Fruit fly (Drosophila melanogaster): ENCODE data around the gene CG42714.

Gene CG42714

DNA sequence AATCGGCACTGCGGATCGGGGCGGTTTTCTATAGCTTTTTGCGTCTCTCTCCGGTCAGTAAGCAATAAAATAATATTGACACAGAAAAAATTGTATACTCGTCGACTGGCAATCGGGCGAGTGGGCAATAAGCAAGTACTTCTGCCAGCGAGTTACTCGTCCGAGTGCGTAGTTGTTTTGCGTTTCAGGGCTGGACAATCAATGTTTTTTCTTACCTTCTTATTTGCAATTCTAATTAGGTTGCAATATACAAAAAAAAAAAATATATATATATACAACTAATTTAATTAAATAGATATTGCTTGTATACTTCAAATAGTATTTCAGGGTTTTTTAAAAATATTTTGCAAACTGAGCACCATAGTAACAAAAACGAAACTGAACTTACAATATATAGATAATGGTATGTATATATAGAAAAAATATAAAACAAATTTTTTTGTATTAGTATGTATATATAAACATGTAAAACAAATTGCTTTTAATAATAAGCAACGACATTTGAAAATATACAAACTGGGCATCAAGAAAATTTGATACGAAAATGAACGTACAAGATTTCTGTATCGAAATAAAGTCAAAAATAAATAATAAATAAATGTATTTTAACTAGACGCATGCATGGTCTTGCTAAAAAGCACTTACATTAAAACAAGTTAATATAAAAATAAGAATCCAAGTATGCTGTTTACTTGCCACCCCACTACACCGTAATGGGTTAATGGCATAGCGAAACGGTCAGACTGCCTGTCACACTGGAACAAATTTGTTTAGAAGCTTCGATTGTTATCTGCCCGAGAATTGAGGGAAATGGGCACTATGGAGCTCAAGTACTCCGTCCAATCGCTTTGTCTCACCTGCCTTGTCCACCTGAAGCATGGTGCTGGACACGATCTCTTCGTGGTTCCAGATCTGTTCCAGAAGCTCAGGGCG, 44.6 kb downstream of the CG42714 start, which contains the start of the genes D19A and CG7386 (continued):
- no peak for TF ChIP-seq CG17912 (GFP tag; optimal IDR thresholded peaks at IDR 0.05)
- peak; percentile 60 for TF ChIP-seq Fer1 (GFP tag; optimal IDR thresholded peaks at IDR 0.05)
- TF ChIP-seq CG1529 (GFP tag; optimal IDR thresholded peaks at IDR 0.05): no peak
- peak; percentile 68; the same call in 2 of the 3 replicates for TF ChIP-seq Mrtf (GFP tag; IDR thresholded peaks at IDR 0.05)
- TF ChIP-seq CG11560 (tag; IDR thresholded peaks at IDR 0.05): no peak
- peak; percentile 50 for TF ChIP-seq Bteb2 (GFP tag; optimal IDR thresholded peaks at IDR 0.05)
- TF ChIP-seq Bdp1 (GFP tag; optimal IDR thresholded peaks at IDR 0.05): no peak
- peak; percentile 34; the same call in 1 of the 2 replicates for TF ChIP-seq amos (GFP tag; IDR thresholded peaks at IDR 0.05; ENCODE audit: partially characterized antibody)
- TF ChIP-seq CG33557 (GFP tag; optimal IDR thresholded peaks at IDR 0.05): peak; percentile 48
- TF ChIP-seq bcd (GFP tag; optimal IDR thresholded peaks at IDR 0.05): peak; percentile 34
- no peak for TF ChIP-seq Tbp (GFP tag; optimal IDR thresholded peaks at IDR 0.05)
- TF ChIP-seq cato (GFP tag; optimal IDR thresholded peaks at IDR 0.05; ENCODE audit: borderline replicate concordance): no peak
- no peak for TF ChIP-seq CG3163 (GFP tag; optimal IDR thresholded peaks at IDR 0.05)
- TF ChIP-seq pzg (GFP tag; optimal IDR thresholded peaks at IDR 0.05): peak; percentile 32
- TF ChIP-seq tap (tag; optimal IDR thresholded peaks at IDR 0.05): peak; percentile 46
- peak; percentile 22 for TF ChIP-seq Sry-δ (GFP tag; optimal IDR thresholded peaks at IDR 0.05)
- peak; percentile 50 for TF ChIP-seq dmrt11E (tag; optimal IDR thresholded peaks at IDR 0.05)
- TF ChIP-seq CG12104 (GFP tag; optimal IDR thresholded peaks at IDR 0.05): peak; percentile 7
- no peak for TF ChIP-seq h (optimal IDR thresholded peaks at IDR 0.05)
- TF ChIP-seq CG8290 (GFP tag; optimal IDR thresholded peaks at IDR 0.05): peak; percentile 4
- peak in 1 of 2 experiments; percentile 86 for TF ChIP-seq CG8290 (tag; optimal IDR thresholded peaks at IDR 0.05)
- TF ChIP-seq otp (GFP tag; IDR thresholded peaks at IDR 0.05): no peak
- no peak for TF ChIP-seq CG42726 (GFP tag; IDR thresholded peaks at IDR 0.05; ENCODE audit: partially characterized antibody)
- no peak for TF ChIP-seq ac (GFP tag; optimal IDR thresholded peaks at IDR 0.05)
- no peak for TF ChIP-seq vnd (GFP tag; IDR thresholded peaks at IDR 0.05; ENCODE audit: partially characterized antibody)
- TF ChIP-seq her (GFP tag; optimal IDR thresholded peaks at IDR 0.05): peak; percentile 49
- 0 out of 2 replicates have a peak, but pooled peaks have one; percentile 17 for TF ChIP-seq sens-2 (GFP tag; IDR thresholded peaks at IDR 0.05)
- peak; percentile 59 for TF ChIP-seq Ada2b (GFP tag; IDR thresholded peaks at IDR 0.05)
- TF ChIP-seq CG4282 (GFP tag; optimal IDR thresholded peaks at IDR 0.05): no peak
- no peak for TF ChIP-seq sd (tag; optimal IDR thresholded peaks at IDR 0.05)
- no peak for TF ChIP-seq dm (GFP tag; optimal IDR thresholded peaks at IDR 0.05)
- TF ChIP-seq Eip74EF (GFP tag; optimal IDR thresholded peaks at IDR 0.05): no peak
- no peak for TF ChIP-seq Lim3 (GFP tag; IDR thresholded peaks at IDR 0.05)
- peak; percentile 67; the same call in 2 of the 3 replicates for TF ChIP-seq ase (GFP tag; IDR thresholded peaks at IDR 0.05)
- TF ChIP-seq CG18619 (GFP tag; optimal IDR thresholded peaks at IDR 0.05): peak; percentile 12
- TF ChIP-seq wek (GFP tag; optimal IDR thresholded peaks at IDR 0.05): peak; percentile 11
- TF ChIP-seq gce (GFP tag; IDR thresholded peaks at IDR 0.05): 0 out of 3 replicates have a peak, but pooled peaks have one; percentile 25
- peak; percentile 49 for TF ChIP-seq gcm2 (GFP tag; optimal IDR thresholded peaks at IDR 0.05)
- TF ChIP-seq CG33213 (GFP tag; optimal IDR thresholded peaks at IDR 0.05): peak; percentile 38
- TF ChIP-seq Poxn (GFP tag; IDR thresholded peaks at IDR 0.05): no peak
- TF ChIP-seq nom (GFP tag; optimal IDR thresholded peaks at IDR 0.05): peak; percentile 24
- peak; percentile 57 for TF ChIP-seq onecut (GFP tag; IDR thresholded peaks at IDR 0.05)
- TF ChIP-seq pros (GFP tag; optimal IDR thresholded peaks at IDR 0.05): no peak
- TF ChIP-seq MESR4 (GFP tag; optimal IDR thresholded peaks at IDR 0.05): peak; percentile 78
- peak; percentile 2 for TF ChIP-seq ERR (GFP tag; optimal IDR thresholded peaks at IDR 0.05)
- peak; percentile 19 for TF ChIP-seq emc (GFP tag; optimal IDR thresholded peaks at IDR 0.05)
- TF ChIP-seq bowl (GFP tag; IDR thresholded peaks at IDR 0.05): peak; percentile 56
- peak; percentile 46 for TF ChIP-seq Dip3 (GFP tag; optimal IDR thresholded peaks at IDR 0.05)
- TF ChIP-seq Trl (optimal IDR thresholded peaks at IDR 0.05): no peak
- TF ChIP-seq Trl (GFP tag; optimal IDR thresholded peaks at IDR 0.05): peak; percentile 54
